Fruit fly (Drosophila melanogaster): ENCODE measurements around the gene CG31715.
A peak's percentile ranks its signal among the peaks of the same experiment; 100 is the strongest.

CG31715 gene

dm6 chr2L:10386208-10386805 lies 44.9 kb downstream of the CG31715 start, which contains the start of the genes Cdk1 and mRpS7 (continued):
- peak; percentile 45 for TF ChIP-seq Lhr (GFP tag; optimal IDR thresholded peaks at IDR 0.05)
- peak; percentile 44 for TF ChIP-seq CG3407 (GFP tag; optimal IDR thresholded peaks at IDR 0.05)
- TF ChIP-seq Fer1 (GFP tag; optimal IDR thresholded peaks at IDR 0.05) = peak; percentile 32
- no peak for TF ChIP-seq Bgb (GFP tag; IDR thresholded peaks at IDR 0.05; ENCODE audit: partially characterized antibody)
- TF ChIP-seq CG18599 (GFP tag; optimal IDR thresholded peaks at IDR 0.05) = peak; percentile 75
- no peak for TF ChIP-seq br (optimal IDR thresholded peaks at IDR 0.05)
- TF ChIP-seq Dll (GFP tag; IDR thresholded peaks at IDR 0.05; ENCODE audit: partially characterized antibody) = no peak
- peak; percentile 69 for TF ChIP-seq Bteb2 (GFP tag; optimal IDR thresholded peaks at IDR 0.05)
- TF ChIP-seq btn (GFP tag; optimal IDR thresholded peaks at IDR 0.05) = no peak
- TF ChIP-seq ap (GFP tag; IDR thresholded peaks at IDR 0.05) = 0 out of 2 replicates have a peak, but pooled peaks have one; percentile 40
- peak; percentile 75 for TF ChIP-seq Ssrp (tag; optimal IDR thresholded peaks at IDR 0.05)
- peak; percentile 52 for TF ChIP-seq caup (GFP tag; optimal IDR thresholded peaks at IDR 0.05; ENCODE audit: severe bottlenecking)
- no peak for TF ChIP-seq her (GFP tag; optimal IDR thresholded peaks at IDR 0.05)
- peak; percentile 70 for TF ChIP-seq CG17328 (GFP tag; IDR thresholded peaks at IDR 0.05)
- peak; percentile 44 for TF ChIP-seq tx (GFP tag; optimal IDR thresholded peaks at IDR 0.05)
- no peak for TF ChIP-seq tup (GFP tag; optimal IDR thresholded peaks at IDR 0.05)
- peak; percentile 47 for TF ChIP-seq CHES-1-like (GFP tag; optimal IDR thresholded peaks at IDR 0.05)
- TF ChIP-seq bab2 (GFP tag; optimal IDR thresholded peaks at IDR 0.05) = peak; percentile 59
- 0 out of 2 replicates have a peak, but pooled peaks have one; percentile 20 for TF ChIP-seq sens-2 (GFP tag; IDR thresholded peaks at IDR 0.05)
- peak; percentile 69; the same call in 1 of the 2 replicates for TF ChIP-seq CG1024 (GFP tag; IDR thresholded peaks at IDR 0.05)
- TF ChIP-seq jigr1 (GFP tag; IDR thresholded peaks at IDR 0.05) = peak; percentile 65; the same call in 1 of the 3 replicates
- TF ChIP-seq CG32772 (GFP tag; IDR thresholded peaks at IDR 0.05) = peak; percentile 72
- TF ChIP-seq CG42726 (GFP tag; IDR thresholded peaks at IDR 0.05; ENCODE audit: partially characterized antibody) = no peak
- peak; percentile 34; the same call in 2 of the 3 replicates for TF ChIP-seq CG34422 (GFP tag; IDR thresholded peaks at IDR 0.05)
- peak; percentile 79 for TF ChIP-seq Atf6 (GFP tag; IDR thresholded peaks at IDR 0.05)
- peak; percentile 75 for TF ChIP-seq CG3281 (GFP tag; optimal IDR thresholded peaks at IDR 0.05)
- no peak for TF ChIP-seq inv (GFP tag; IDR thresholded peaks at IDR 0.05; ENCODE audit: partially characterized antibody)
- peak; percentile 64 for TF ChIP-seq HLH54F (GFP tag; optimal IDR thresholded peaks at IDR 0.05)
- no peak for TF ChIP-seq Kr (GFP tag; optimal IDR thresholded peaks at IDR 0.05)
- 0 out of 3 replicates have a peak, but pooled peaks have one; percentile 54 for TF ChIP-seq CG3726 (GFP tag; IDR thresholded peaks at IDR 0.05)
- TF ChIP-seq twi (tag; optimal IDR thresholded peaks at IDR 0.05) = peak; percentile 62
- TF ChIP-seq bigmax (GFP tag; optimal IDR thresholded peaks at IDR 0.05) = no peak
- TF ChIP-seq cg (GFP tag; optimal IDR thresholded peaks at IDR 0.05) = no peak
- no peak for TF ChIP-seq h (optimal IDR thresholded peaks at IDR 0.05)
- TF ChIP-seq mld (GFP tag; IDR thresholded peaks at IDR 0.05; ENCODE audit: partially characterized antibody) = no peak
- TF ChIP-seq pros (GFP tag; optimal IDR thresholded peaks at IDR 0.05) = no peak
- peak; percentile 80 for TF ChIP-seq CG9437 (GFP tag; optimal IDR thresholded peaks at IDR 0.05)
- TF ChIP-seq CG14860 (GFP tag; IDR thresholded peaks at IDR 0.05; ENCODE audit: partially characterized antibody) = no peak
- TF ChIP-seq Mad (GFP tag; optimal IDR thresholded peaks at IDR 0.05) = peak; percentile 40
- TF ChIP-seq BtbVII (GFP tag; optimal IDR thresholded peaks at IDR 0.05) = peak; percentile 28
- TF ChIP-seq CG11723 (GFP tag; optimal IDR thresholded peaks at IDR 0.05) = peak; percentile 86
- TF ChIP-seq Elba2 (GFP tag; optimal IDR thresholded peaks at IDR 0.05) = peak; percentile 29
- TF ChIP-seq kay (GFP tag; optimal IDR thresholded peaks at IDR 0.05) = no peak
- TF ChIP-seq CG6765 (GFP tag; optimal IDR thresholded peaks at IDR 0.05) = no peak
- no peak for TF ChIP-seq CG9215 (GFP tag; IDR thresholded peaks at IDR 0.05)
- TF ChIP-seq CG15073 (GFP tag; optimal IDR thresholded peaks at IDR 0.05) = no peak
- peak; percentile 86 for TF ChIP-seq CG7839 (tag; optimal IDR thresholded peaks at IDR 0.05)
- peak; percentile 51 for TF ChIP-seq Nf-YB (GFP tag; optimal IDR thresholded peaks at IDR 0.05)
- TF ChIP-seq CG6254 (GFP tag; optimal IDR thresholded peaks at IDR 0.05) = peak; percentile 38
- TF ChIP-seq sd (tag; optimal IDR thresholded peaks at IDR 0.05) = peak; percentile 59
